Fruit fly (Drosophila melanogaster) whole organism, prepupa: Measurements from ENCODE around the gene CG15247.

Experiments used
- Blimp-1 ChIP-seq: fragments of 200-800 bp; sonication (Bioruptor generic); optimal IDR thresholded peaks from 3 replicates; lab custom pipeline; 2017; ENCODE audit warnings: missing biosample characterization, missing genetic modification characterization, mild to moderate bottlenecking, moderate library complexity, missing genetic modification reagents
- CG10631 ChIP-seq: fragments of 200-800 bp; sonication (Bioruptor generic); optimal IDR thresholded peaks from 2 replicates; lab custom pipeline; 2016; ENCODE audit warnings: missing biosample characterization, missing genetic modification characterization
- CG10669 ChIP-seq: fragments of 200-800 bp; sonication (Bioruptor generic); optimal IDR thresholded peaks from 3 replicates; lab custom pipeline; 2018; ENCODE audit warnings: missing biosample characterization, mild to moderate bottlenecking, missing genetic modification characterization, moderate library complexity
- CG11294 ChIP-seq: fragments of 200-800 bp; sonication (Bioruptor generic); IDR thresholded peaks from 2 replicates; pipeline ENCODE4 v1.3.6; 2022; ENCODE audit warnings: missing biosample characterization, missing genetic modification characterization
- CG1621 ChIP-seq: fragments of 200-800 bp; sonication (Bioruptor generic); optimal IDR thresholded peaks from 3 replicates; lab custom pipeline; 2018; ENCODE audit warnings: missing biosample characterization, mild to moderate bottlenecking, missing genetic modification characterization
- CG3032 ChIP-seq: fragments of 200-800 bp; optimal IDR thresholded peaks from 2 replicates; lab custom pipeline; 2019; ENCODE audit warnings: missing biosample characterization, mild to moderate bottlenecking, missing genetic modification characterization, moderate library complexity
- CG31627 ChIP-seq: fragments of 200-800 bp; sonication (Bioruptor generic); optimal IDR thresholded peaks from 3 replicates; lab custom pipeline; 2016; ENCODE audit warnings: missing biosample characterization, missing genetic modification characterization
- CG32006 ChIP-seq: fragments of 200-800 bp; sonication (Bioruptor generic); optimal IDR thresholded peaks from 3 replicates; lab custom pipeline; 2017; ENCODE audit warnings: missing biosample characterization, mild to moderate bottlenecking, missing genetic modification characterization
- CG3919 ChIP-seq: fragments of 200-800 bp; sonication (Bioruptor generic); optimal IDR thresholded peaks from 3 replicates; lab custom pipeline; 2016; ENCODE audit warnings: missing biosample characterization, missing genetic modification characterization
- CG6163 ChIP-seq: fragments of 200-800 bp; sonication (Bioruptor generic); IDR thresholded peaks from 3 replicates; pipeline ENCODE4 v1.3.6; 2022; ENCODE audit warnings: missing biosample characterization, missing genetic modification characterization
- CG6276 ChIP-seq: fragments of 200-800 bp; sonication (Bioruptor generic); optimal IDR thresholded peaks from 2 replicates; lab custom pipeline; 2017; ENCODE audit warnings: missing biosample characterization, mild to moderate bottlenecking, missing genetic modification characterization
- CG6854 ChIP-seq: fragments of 200-800 bp; sonication (Bioruptor generic); optimal IDR thresholded peaks from 2 replicates; lab custom pipeline; 2017; ENCODE audit warnings: missing biosample characterization, mild to moderate bottlenecking, missing genetic modification characterization
- CG8632 ChIP-seq: fragments of 200-800 bp; sonication (Bioruptor generic); optimal IDR thresholded peaks from 3 replicates; lab custom pipeline; 2016; ENCODE audit warnings: missing biosample characterization, missing genetic modification characterization
- Eip78C ChIP-seq: fragments of 200-800 bp; sonication (Bioruptor generic); peaks from one replicate; lab custom pipeline; 2016; ENCODE audit warnings: missing biosample characterization, missing genetic modification characterization
- Eip93F ChIP-seq: fragments of 200-800 bp; sonication (Bioruptor generic); optimal IDR thresholded peaks from 2 replicates; lab custom pipeline; 2016; ENCODE audit warnings: missing biosample characterization, mild to moderate bottlenecking, missing genetic modification characterization
- Ets96B ChIP-seq: fragments of 200-800 bp; optimal IDR thresholded peaks from 2 replicates; lab custom pipeline; 2019; ENCODE audit warnings: missing biosample characterization, mild to moderate bottlenecking, missing genetic modification characterization, moderate library complexity
- Gug ChIP-seq: fragments of 200-800 bp; sonication (Bioruptor generic); IDR thresholded peaks from 2 replicates; pipeline ENCODE4 v1.3.6; 2022; ENCODE audit warnings: missing biosample characterization, missing genetic modification characterization
- Hr38 ChIP-seq: sonication (Bioruptor generic); optimal IDR thresholded peaks from 2 replicates; lab custom pipeline; 2016; ENCODE audit warnings: missing biosample characterization, missing genetic modification characterization
- Lpt ChIP-seq: fragments of 200-800 bp; sonication (Bioruptor generic); optimal IDR thresholded peaks from 3 replicates; lab custom pipeline; 2016; ENCODE audit warnings: missing biosample characterization, missing genetic modification characterization
- Met ChIP-seq: fragments of 200-800 bp; sonication (Bioruptor generic); optimal IDR thresholded peaks from 3 replicates; lab custom pipeline; 2016; ENCODE audit warnings: missing biosample characterization, missing genetic modification characterization
- OdsH ChIP-seq: fragments of 200-800 bp; sonication (Bioruptor generic); optimal IDR thresholded peaks from 3 replicates; lab custom pipeline; 2016; ENCODE audit warnings: missing biosample characterization, missing genetic modification characterization
- Smox ChIP-seq: fragments of 200-800 bp; sonication (Bioruptor generic); optimal IDR thresholded peaks from 3 replicates; lab custom pipeline; 2016; ENCODE audit warnings: missing biosample characterization, missing genetic modification characterization
- Sox102F ChIP-seq: fragments of 200-800 bp; sonication (Bioruptor generic); optimal IDR thresholded peaks from 2 replicates; lab custom pipeline; 2016; ENCODE audit warnings: missing biosample characterization, mild to moderate bottlenecking, missing genetic modification characterization
- Sox14 ChIP-seq: fragments of 200-800 bp; sonication (Bioruptor generic); optimal IDR thresholded peaks from 3 replicates; lab custom pipeline; 2016; ENCODE audit warnings: missing biosample characterization, missing genetic modification characterization
- Sox15 ChIP-seq: fragments of 200-800 bp; sonication (Bioruptor generic); optimal IDR thresholded peaks from 3 replicates; lab custom pipeline; 2016; ENCODE audit warnings: missing biosample characterization, missing genetic modification characterization
- acj6 ChIP-seq: fragments of 200-800 bp; sonication (Bioruptor generic); optimal IDR thresholded peaks from 3 replicates; lab custom pipeline; 2016; ENCODE audit warnings: missing biosample characterization, missing genetic modification characterization
- cyc ChIP-seq: fragments of 200-800 bp; sonication (Bioruptor generic); optimal IDR thresholded peaks from 3 replicates; lab custom pipeline; 2016; ENCODE audit warnings: missing biosample characterization, missing genetic modification characterization
- dac ChIP-seq: fragments of 200-800 bp; sonication (Bioruptor generic); optimal IDR thresholded peaks from 2 replicates; lab custom pipeline; 2017; ENCODE audit warnings: missing biosample characterization, mild to moderate bottlenecking, missing genetic modification characterization
- dsx ChIP-seq: fragments of 200-800 bp; optimal IDR thresholded peaks from 3 replicates; lab custom pipeline; 2019; ENCODE audit warnings: missing biosample characterization, mild to moderate bottlenecking, missing genetic modification characterization, moderate library complexity; ENCODE audit not compliant: poor library complexity, severe bottlenecking
- eg ChIP-seq: fragments of 200-800 bp; sonication (Bioruptor generic); IDR thresholded peaks from 3 replicates; pipeline ENCODE4 v1.3.6; 2022; ENCODE audit warnings: missing biosample characterization, missing genetic modification characterization
- esn ChIP-seq: fragments of 200-800 bp; sonication (Bioruptor generic); optimal IDR thresholded peaks from 2 replicates; lab custom pipeline; 2016; ENCODE audit warnings: missing biosample characterization, mild to moderate bottlenecking, missing genetic modification characterization, moderate library complexity
- fd59A ChIP-seq: fragments of 200-800 bp; sonication (Bioruptor generic); optimal IDR thresholded peaks from 2 replicates; lab custom pipeline; 2017; ENCODE audit warnings: missing biosample characterization, mild to moderate bottlenecking, missing genetic modification characterization, missing genetic modification reagents
- fkh ChIP-seq: fragments of 200-800 bp; sonication (Bioruptor generic); optimal IDR thresholded peaks from 3 replicates; lab custom pipeline; 2017; ENCODE audit warnings: missing biosample characterization, mild to moderate bottlenecking, missing genetic modification characterization, moderate library complexity
- net ChIP-seq: fragments of 200-800 bp; sonication (Bioruptor generic); optimal IDR thresholded peaks from 3 replicates; lab custom pipeline; 2016; ENCODE audit warnings: missing biosample characterization, missing genetic modification characterization
- salr ChIP-seq, 2 experiments: fragments of 200-800 bp; sonication (Bioruptor generic); optimal IDR thresholded peaks; 3 replicates each; lab custom pipeline; 2016 to 2018; ENCODE audit warnings: missing biosample characterization in 2 of 2, missing genetic modification characterization in 2 of 2, mild to moderate bottlenecking in 1 of 2
- spab ChIP-seq: fragments of 200-800 bp; sonication (Bioruptor generic); optimal IDR thresholded peaks from 2 replicates; lab custom pipeline; 2017; ENCODE audit warnings: missing biosample characterization, mild to moderate bottlenecking, missing genetic modification characterization, missing genetic modification reagents
- svp ChIP-seq: fragments of 200-800 bp; sonication (Bioruptor generic); peaks from one replicate; lab custom pipeline; 2016; ENCODE audit warnings: missing biosample characterization, missing genetic modification characterization
- topi ChIP-seq: fragments of 200-800 bp; sonication (Bioruptor generic); optimal IDR thresholded peaks from 3 replicates; lab custom pipeline; 2016; ENCODE audit warnings: missing biosample characterization, missing genetic modification characterization

The CG15247 gene

DNA sequence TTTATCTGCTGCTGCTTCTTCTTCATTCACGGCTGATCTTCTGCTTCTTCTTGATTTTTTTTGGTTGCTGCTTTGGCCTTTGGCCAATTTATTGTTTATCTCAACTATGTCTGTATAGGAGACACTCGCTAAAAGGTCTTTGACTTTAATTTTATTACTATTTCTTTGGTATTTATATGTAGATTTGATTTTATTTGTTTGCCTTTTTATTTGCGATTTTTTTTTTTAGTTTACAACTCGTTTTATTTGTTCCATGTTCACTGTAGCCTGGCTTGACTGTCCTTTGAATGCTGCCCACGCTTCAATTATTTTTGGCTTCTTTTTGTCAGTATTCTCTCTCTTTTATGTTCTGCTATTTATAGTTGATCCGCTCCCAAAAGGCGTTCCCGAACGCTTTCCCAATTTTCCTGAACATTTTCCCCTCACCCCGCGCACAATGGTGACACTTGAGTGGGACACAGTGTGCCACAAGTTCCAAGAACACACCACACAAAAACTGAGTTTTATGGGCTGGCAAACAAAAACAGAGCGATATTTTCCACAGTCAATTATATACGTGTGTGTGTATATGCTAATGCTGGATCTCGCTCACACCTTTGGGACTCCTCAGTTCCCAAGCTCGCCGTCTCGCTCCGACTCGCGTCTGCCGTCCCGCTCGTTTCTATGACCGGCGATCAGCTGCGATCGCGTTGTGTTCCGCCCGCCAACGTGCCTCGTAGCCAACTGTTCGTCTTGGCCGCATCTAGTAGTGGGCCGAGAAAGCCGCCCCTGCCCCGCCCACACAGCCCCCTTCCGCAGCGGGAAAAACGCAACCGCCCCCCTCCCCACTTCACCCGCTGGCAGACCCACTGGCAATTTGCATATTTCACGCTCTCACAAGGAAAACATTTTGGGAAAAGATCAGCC lies at the start of gene CG15247 (continued):
- TF ChIP-seq Sox102F (GFP tag; lab: Kevin White, UChicago) (no peak), CG10631 (no peak), Gug (GFP tag; lab: Robert Waterston, UW) (peak; percentile 22; the same call in 1 of the 2 replicates), CG31627 (peak; percentile 32), dsx (GFP tag; lab: Kevin White, UChicago) (no peak), OdsH (GFP tag; lab: Kevin White, UChicago) (peak; percentile 12), Lpt (GFP tag; lab: Kevin White, UChicago) (no peak), cyc (GFP tag; lab: Kevin White, UChicago) (peak; percentile 35), CG32006 (GFP tag; lab: Kevin White, UChicago) (peak; percentile 56)

DNA sequence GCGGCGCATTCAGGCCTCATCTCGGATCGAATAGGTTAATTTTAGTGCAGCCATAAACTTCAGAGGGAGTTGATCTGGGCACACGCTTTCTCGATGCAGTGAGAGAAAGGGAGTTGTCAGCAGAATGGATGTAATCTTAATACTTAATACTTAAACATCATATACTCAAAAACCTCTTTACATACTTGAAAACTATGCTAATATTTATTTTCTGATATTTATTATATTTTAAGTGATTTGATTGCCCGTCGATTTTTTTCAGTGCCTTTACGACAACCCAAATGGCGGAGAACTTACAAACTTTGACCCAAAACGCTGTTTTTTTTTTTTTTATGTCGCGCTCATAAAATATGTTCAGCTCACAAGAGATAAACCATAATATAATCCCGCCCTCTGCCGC lies 35.3 kb upstream of the CG15247 start:
- TF ChIP-seq Sox102F (GFP tag; lab: Kevin White, UChicago) (no peak), net (GFP tag; lab: Kevin White, UChicago) (no peak), salr (GFP tag; optimal IDR thresholded peaks at IDR 0.05; lab: Kevin White, UChicago) (no peak), CG3032 (tag; lab: Kevin White, UChicago) (no peak), CG3919 (GFP tag; lab: Kevin White, UChicago) (no peak), CG6276 (GFP tag; lab: Kevin White, UChicago) (no peak), Sox14 (GFP tag; lab: Kevin White, UChicago) (no peak), dac (no peak), CG32006 (GFP tag; lab: Kevin White, UChicago) (no peak), Hr38 (GFP tag; lab: Kevin White, UChicago) (no peak)

DNA sequence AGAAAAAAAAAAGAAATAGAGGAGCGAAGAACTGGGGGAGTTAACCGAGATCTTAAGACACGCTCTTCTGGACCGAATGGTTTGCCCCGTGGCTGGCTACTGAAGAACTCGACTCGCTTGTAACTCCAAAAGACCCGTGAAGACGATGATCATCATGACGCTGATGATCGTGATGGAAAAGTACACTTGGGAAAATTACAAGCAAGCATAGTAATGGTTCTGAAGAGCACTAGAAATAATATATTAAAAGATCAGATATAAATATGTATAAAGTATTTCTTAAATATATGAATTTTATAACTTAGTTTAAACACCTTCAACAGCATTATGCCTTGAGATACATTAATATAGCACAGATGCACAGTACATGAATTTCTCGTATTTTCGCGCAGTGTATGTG lies 34.6 kb upstream of the CG15247 start, which contains the start of gene CG1986:
TSS of gene CG1986 (minus strand) at position 101 of the 400 bp plus-strand sequence.
- TF ChIP-seq Ets96B, result no peak
- TF ChIP-seq Gug (GFP tag; lab: Robert Waterston, UW), result no peak

DNA sequence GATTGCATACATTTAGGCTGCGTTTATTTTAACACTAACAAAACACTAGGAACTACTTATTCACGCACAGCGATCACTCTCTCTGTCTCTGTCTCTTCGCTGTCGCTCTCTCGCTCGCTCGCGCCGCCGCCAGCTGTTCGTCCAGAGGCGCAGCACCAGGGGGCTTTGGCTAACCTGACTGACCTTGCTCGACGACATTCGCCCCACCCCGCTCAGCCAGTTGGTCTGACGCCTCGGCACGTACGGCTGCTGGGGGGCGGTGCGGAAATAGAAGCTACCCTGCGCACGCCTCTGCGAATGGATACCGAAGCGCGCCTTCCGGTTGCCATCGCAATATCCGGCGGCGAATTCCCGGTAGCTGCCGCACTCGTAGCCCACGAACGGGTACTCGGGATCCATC lies 32.9 kb upstream of the CG15247 start:
- TF ChIP-seq CG6163 (GFP tag; lab: Robert Waterston, UW) (no peak), Hr38 (GFP tag; lab: Kevin White, UChicago) (no peak), Eip78C (peak; percentile 39), svp (no peak), esn (GFP tag; lab: Kevin White, UChicago) (no peak)

DNA sequence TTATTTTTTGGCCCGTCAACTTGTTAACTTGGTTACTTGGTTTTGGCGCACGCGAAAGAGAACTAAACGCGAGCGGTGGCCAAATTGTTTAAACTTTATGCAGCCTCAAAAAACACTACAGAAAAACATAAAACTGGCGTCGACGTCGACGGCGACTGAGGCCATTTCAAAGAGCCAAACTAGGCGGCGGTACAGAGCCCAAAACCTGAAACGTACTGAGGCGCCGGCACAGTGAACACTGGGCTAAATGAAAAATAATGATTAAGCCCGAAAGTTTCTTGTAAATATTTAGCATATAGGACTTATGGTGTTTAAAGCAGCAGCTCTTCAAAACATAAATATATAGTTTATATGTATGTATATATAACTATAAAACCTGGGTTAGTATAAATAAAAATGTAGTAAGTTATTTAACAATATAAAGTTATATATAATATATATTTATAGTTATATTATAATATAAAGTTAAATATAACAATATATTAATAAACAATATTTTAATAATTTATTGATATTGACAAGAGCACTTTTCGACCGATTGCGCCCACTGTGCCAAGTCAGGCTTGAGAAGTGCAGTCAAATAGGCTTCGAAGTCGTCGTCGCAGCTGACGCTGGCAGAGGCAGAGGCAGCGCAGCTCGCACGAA lies 23.2 kb upstream of the CG15247 start, which contains the start of gene CG15249:
TSS of gene CG15249 (minus strand) at position 51 of the 645 bp plus-strand sequence.
- TF ChIP-seq CG1621 (tag; lab: Kevin White, UChicago) (no peak), Smox (GFP tag; lab: Kevin White, UChicago) (no peak), Eip78C (peak; percentile 87), fd59A (no peak), CG32006 (GFP tag; lab: Kevin White, UChicago) (peak; percentile 86), CG3919 (GFP tag; lab: Kevin White, UChicago) (peak; percentile 47), cyc (GFP tag; lab: Kevin White, UChicago) (no peak), CG10669 (GFP tag; lab: Kevin White, UChicago) (peak; percentile 5), Gug (GFP tag; lab: Robert Waterston, UW) (no peak), Eip93F (GFP tag; lab: Kevin White, UChicago) (no peak), acj6 (GFP tag; lab: Kevin White, UChicago) (peak; percentile 38), spab (GFP tag; lab: Kevin White, UChicago) (peak; percentile 18), Sox15 (no peak), dsx (GFP tag; lab: Kevin White, UChicago) (peak; percentile 42), fkh (GFP tag; lab: Kevin White, UChicago) (no peak), topi (GFP tag; lab: Kevin White, UChicago) (no peak), eg (GFP tag; lab: Robert Waterston, UW) (peak; percentile 42; the same call in 1 of the 3 replicates), CG6854 (GFP tag; lab: Kevin White, UChicago) (no peak), Lpt (GFP tag; lab: Kevin White, UChicago) (peak; percentile 20), CG8632 (GFP tag; lab: Kevin White, UChicago) (peak; percentile 63), Hr38 (GFP tag; lab: Kevin White, UChicago) (no peak), Met (GFP tag; lab: Kevin White, UChicago) (no peak), Blimp-1 (no peak), dac (no peak), CG11294 (GFP tag; lab: Robert Waterston, UW) (no peak; the same call in 1 of the 2 replicates), CG10631 (peak; percentile 64), CG6163 (GFP tag; lab: Robert Waterston, UW) (0 out of 3 replicates have a peak, but pooled peaks have one; percentile 27)
